Fruit fly (Drosophila melanogaster) whole organism, embryonic: ENCODE data around the gene Prim2.

Experiments
- CG10462 ChIP-seq: fragments of 200-800 bp; sonication (Bioruptor generic); optimal IDR thresholded peaks from 2 replicates; lab custom pipeline; 2016; ENCODE audit warnings: missing biosample characterization, missing genetic modification characterization
- CG12071 ChIP-seq: fragments of 200-800 bp; sonication (Bioruptor generic); optimal IDR thresholded peaks from 3 replicates; lab custom pipeline; 2018; ENCODE audit warnings: missing biosample characterization, mild to moderate bottlenecking, missing genetic modification characterization
- CG12769 ChIP-seq: fragments of 200-800 bp; sonication (Bioruptor generic); optimal IDR thresholded peaks from 2 replicates; lab custom pipeline; 2019; ENCODE audit warnings: missing biosample characterization, mild to moderate bottlenecking, missing genetic modification characterization, moderate library complexity
- CG16813 ChIP-seq: fragments of 200-800 bp; sonication (Bioruptor generic); IDR thresholded peaks from 3 replicates; pipeline ENCODE4 v1.3.6; 2022; ENCODE audit warnings: missing biosample characterization, missing genetic modification characterization; ENCODE audit not compliant: partially characterized antibody
- CG2199 ChIP-seq: fragments of 200-800 bp; sonication (Bioruptor generic); IDR thresholded peaks from 3 replicates; pipeline ENCODE4 v1.3.6; 2022; ENCODE audit warnings: missing biosample characterization, missing genetic modification characterization
- CG3065 ChIP-seq: fragments of 200-800 bp; sonication (Bioruptor generic); optimal IDR thresholded peaks from 2 replicates; lab custom pipeline; 2016; ENCODE audit warnings: missing biosample characterization, missing genetic modification characterization
- CG31224 ChIP-seq: fragments of 200-800 bp; sonication (Bioruptor generic); IDR thresholded peaks from 2 replicates; pipeline ENCODE4 v1.3.6; 2022; ENCODE audit warnings: missing biosample characterization, missing genetic modification characterization
- CG31388 ChIP-seq: fragments of 200-800 bp; sonication (Bioruptor generic); optimal IDR thresholded peaks from 2 replicates; lab custom pipeline; 2016; ENCODE audit warnings: missing biosample characterization, missing genetic modification characterization
- CG33213 ChIP-seq: fragments of 200-800 bp; sonication (Bioruptor generic); optimal IDR thresholded peaks from 3 replicates; lab custom pipeline; 2016; ENCODE audit warnings: missing biosample characterization, missing genetic modification characterization
- CG34376 ChIP-seq: fragments of 200-800 bp; sonication (Bioruptor generic); optimal IDR thresholded peaks from 2 replicates; lab custom pipeline; 2018; ENCODE audit warnings: missing biosample characterization, mild to moderate bottlenecking, missing genetic modification characterization
- CG4707 ChIP-seq: fragments of 200-800 bp; sonication (Bioruptor generic); optimal IDR thresholded peaks from 2 replicates; lab custom pipeline; 2018; ENCODE audit warnings: missing biosample characterization, mild to moderate bottlenecking, missing genetic modification characterization, moderate library complexity
- CG7987 ChIP-seq: fragments of 200-800 bp; sonication (Bioruptor generic); optimal IDR thresholded peaks from 2 replicates; lab custom pipeline; 2018; ENCODE audit warnings: missing biosample characterization, mild to moderate bottlenecking, missing genetic modification characterization, moderate library complexity
- CG9797 ChIP-seq: fragments of 200-800 bp; sonication (Bioruptor generic); optimal IDR thresholded peaks from 3 replicates; lab custom pipeline; 2018; ENCODE audit warnings: missing biosample characterization, mild to moderate bottlenecking, missing genetic modification characterization
- Dek ChIP-seq: fragments of 200-800 bp; sonication (Bioruptor generic); optimal IDR thresholded peaks from 3 replicates; lab custom pipeline; 2019; ENCODE audit warnings: missing biosample characterization, mild to moderate bottlenecking, missing genetic modification characterization, moderate library complexity
- E2f1 ChIP-seq: fragments of 200-800 bp; sonication (Bioruptor generic); IDR thresholded peaks from 2 replicates; pipeline ENCODE4 v1.3.6; 2022; ENCODE audit warnings: missing biosample characterization, missing genetic modification characterization
- Ets65A ChIP-seq: fragments of 200-800 bp; sonication (Bioruptor generic); peaks from one replicate; lab custom pipeline; 2016; ENCODE audit warnings: missing biosample characterization, missing genetic modification characterization
- Fer3 ChIP-seq: fragments of 200-800 bp; sonication (Bioruptor generic); optimal IDR thresholded peaks from 2 replicates; lab custom pipeline; 2018; ENCODE audit warnings: missing biosample characterization, mild to moderate bottlenecking, missing genetic modification characterization, moderate library complexity
- HLH54F ChIP-seq: fragments of 200-800 bp; sonication (Bioruptor generic); optimal IDR thresholded peaks from 3 replicates; lab custom pipeline; 2016; ENCODE audit warnings: missing biosample characterization, missing genetic modification characterization
- Jarid2 ChIP-seq: fragments of 200-800 bp; sonication (Bioruptor generic); optimal IDR thresholded peaks from 3 replicates; lab custom pipeline; 2017; ENCODE audit warnings: mild to moderate bottlenecking, missing biosample characterization, missing genetic modification reagents, missing genetic modification characterization
- Meics ChIP-seq: fragments of 200-800 bp; sonication (Bioruptor generic); optimal IDR thresholded peaks from 2 replicates; lab custom pipeline; 2017; ENCODE audit warnings: missing biosample characterization, mild to moderate bottlenecking, missing genetic modification characterization
- Mes4 ChIP-seq: fragments of 200-800 bp; sonication (Bioruptor generic); optimal IDR thresholded peaks from 2 replicates; lab custom pipeline; 2016; ENCODE audit warnings: missing biosample characterization, missing genetic modification characterization
- NC2α ChIP-seq: fragments of 200-800 bp; sonication (Bioruptor generic); optimal IDR thresholded peaks from 2 replicates; lab custom pipeline; 2016; ENCODE audit warnings: missing biosample characterization, missing genetic modification characterization
- Sin3A ChIP-seq: fragments of >200 bp; optimal IDR thresholded peaks from 2 replicates; lab custom pipeline; 2018
- Sox100B ChIP-seq: fragments of 200-800 bp; sonication (Bioruptor generic); optimal IDR thresholded peaks from 3 replicates; lab custom pipeline; 2018; ENCODE audit warnings: missing biosample characterization, mild to moderate bottlenecking, missing genetic modification characterization
- az2 ChIP-seq: fragments of 200-800 bp; sonication (Bioruptor generic); optimal IDR thresholded peaks from 3 replicates; lab custom pipeline; 2016; ENCODE audit warnings: missing biosample characterization, missing genetic modification characterization
- bbx ChIP-seq: fragments of 200-800 bp; sonication (Bioruptor generic); IDR thresholded peaks from 2 replicates; pipeline ENCODE4 v1.3.6; 2022; ENCODE audit warnings: missing biosample characterization, missing genetic modification characterization; ENCODE audit not compliant: partially characterized antibody
- bsh ChIP-seq, 2 experiments: fragments of 200-800 bp; sonication (Bioruptor generic); optimal IDR thresholded peaks; 2 replicates each; lab custom pipeline; 2017 to 2018; ENCODE audit warnings: mild to moderate bottlenecking in 2 of 2, missing biosample characterization in 2 of 2, missing genetic modification characterization in 2 of 2, moderate library complexity in 1 of 2
- cg ChIP-seq: fragments of 200-800 bp; sonication (Bioruptor generic); optimal IDR thresholded peaks from 3 replicates; lab custom pipeline; 2019; ENCODE audit warnings: missing biosample characterization, mild to moderate bottlenecking, missing genetic modification characterization, moderate library complexity
- dpn ChIP-seq, 2 experiments: fragments of 200-800 bp; sonication (Bioruptor generic); optimal IDR thresholded peaks; 3 replicates each; lab custom pipeline; 2016; ENCODE audit warnings: missing biosample characterization in 2 of 2, missing genetic modification characterization in 2 of 2
- eyg ChIP-seq: fragments of 200-800 bp; sonication (Bioruptor generic); optimal IDR thresholded peaks from 3 replicates; lab custom pipeline; 2016; ENCODE audit warnings: missing biosample characterization, missing genetic modification characterization
- ftz-f1 ChIP-seq: fragments of 200-800 bp; sonication (Bioruptor generic); optimal IDR thresholded peaks from 2 replicates; lab custom pipeline; 2016; ENCODE audit warnings: missing biosample characterization, missing genetic modification characterization
- gcm ChIP-seq: fragments of 200-800 bp; sonication (Bioruptor generic); optimal IDR thresholded peaks from 2 replicates; lab custom pipeline; 2019; ENCODE audit warnings: missing biosample characterization, mild to moderate bottlenecking, missing genetic modification characterization, moderate library complexity
- gsb-n ChIP-seq: fragments of 200-800 bp; sonication (Bioruptor generic); optimal IDR thresholded peaks from 3 replicates; lab custom pipeline; 2018; ENCODE audit warnings: missing biosample characterization, mild to moderate bottlenecking, missing genetic modification characterization
- hkb ChIP-seq, 2 experiments: fragments of 200-800 bp in 1 of 2; fragments of >200 bp in 1 of 2; sonication (Bioruptor generic) in 1 of 2; IDR thresholded peaks in 1 of 2; optimal IDR thresholded peaks in 1 of 2; 2 replicates each; pipeline versions ENCODE4 v1.3.6 to Lab custom; 2017 to 2022; ENCODE audit warnings: missing biosample characterization in 1 of 2, missing genetic modification characterization in 1 of 2
- lbe ChIP-seq: fragments of 200-800 bp; sonication (Bioruptor generic); optimal IDR thresholded peaks from 2 replicates; lab custom pipeline; 2016; ENCODE audit warnings: missing biosample characterization, mild to moderate bottlenecking, missing genetic modification characterization
- luna ChIP-seq: fragments of 200-800 bp; sonication (Bioruptor generic); optimal IDR thresholded peaks from 2 replicates; lab custom pipeline; 2016; ENCODE audit warnings: missing biosample characterization, missing genetic modification characterization
- nmo ChIP-seq: fragments of 200-800 bp; sonication (Bioruptor generic); optimal IDR thresholded peaks from 2 replicates; lab custom pipeline; 2018; ENCODE audit warnings: missing biosample characterization, mild to moderate bottlenecking, missing genetic modification characterization, moderate library complexity
- psq ChIP-seq: fragments of 200-800 bp; sonication (Bioruptor generic); optimal IDR thresholded peaks from 2 replicates; lab custom pipeline; 2017; ENCODE audit warnings: missing biosample characterization, missing genetic modification characterization
- pum ChIP-seq: fragments of 200-800 bp; sonication (Bioruptor generic); optimal IDR thresholded peaks from 2 replicates; lab custom pipeline; 2016; ENCODE audit warnings: missing biosample characterization, missing genetic modification characterization
- ranshi ChIP-seq: fragments of 200-800 bp; sonication (Bioruptor generic); IDR thresholded peaks from 2 replicates; pipeline ENCODE4 v1.3.6; 2022; ENCODE audit warnings: missing biosample characterization, missing genetic modification characterization
- row ChIP-seq: fragments of 200-800 bp; sonication (Bioruptor generic); IDR thresholded peaks from 3 replicates; pipeline ENCODE4 v1.3.6; 2022; ENCODE audit warnings: missing biosample characterization, missing genetic modification characterization
- seq ChIP-seq: fragments of 200-800 bp; sonication (Bioruptor generic); IDR thresholded peaks from 2 replicates; pipeline ENCODE4 v1.3.6; 2022; ENCODE audit warnings: missing biosample characterization, missing genetic modification characterization
- so ChIP-seq: fragments of 200-800 bp; sonication (Bioruptor generic); IDR thresholded peaks from 3 replicates; pipeline ENCODE4 v1.3.6; 2022; ENCODE audit warnings: missing biosample characterization, missing genetic modification characterization
- stc ChIP-seq: fragments of 200-800 bp; sonication (Bioruptor generic); IDR thresholded peaks from 2 replicates; pipeline ENCODE4 v1.3.6; 2022; ENCODE audit warnings: missing biosample characterization, missing genetic modification characterization
- tap ChIP-seq: fragments of 200-800 bp; optimal IDR thresholded peaks from 3 replicates; lab custom pipeline; 2019; ENCODE audit warnings: missing biosample characterization, mild to moderate bottlenecking, missing genetic modification characterization, moderate library complexity
- tgo ChIP-seq: fragments of 200-800 bp; sonication (Bioruptor generic); IDR thresholded peaks from 3 replicates; pipeline ENCODE4 v1.3.6; 2022; ENCODE audit warnings: missing biosample characterization, missing genetic modification characterization
- tx ChIP-seq: fragments of 200-800 bp; sonication (Bioruptor generic); optimal IDR thresholded peaks from 2 replicates; lab custom pipeline; 2016; ENCODE audit warnings: missing biosample characterization, missing genetic modification characterization
- zen2 ChIP-seq: fragments of 200-800 bp; sonication (Bioruptor generic); IDR thresholded peaks from 3 replicates; pipeline ENCODE4 v1.3.6; 2022; ENCODE audit warnings: missing biosample characterization, missing genetic modification characterization; ENCODE audit not compliant: partially characterized antibody

Gene Prim2

dm6 chr3L:20401026-20401912 lies 39.9 kb upstream of the Prim2 start, which contains the start of gene trbl (continued):
- TF ChIP-seq dpn (GFP tag; optimal IDR thresholded peaks at IDR 0.05; lab: Kevin White, UChicago) (no peak), az2 (GFP tag; lab: Kevin White, UChicago) (no peak), CG12769 (tag; lab: Kevin White, UChicago) (peak; percentile 40), CG2199 (peak; percentile 79; the same call in 1 of the 3 replicates), Mes4 (GFP tag; lab: Kevin White, UChicago) (no peak), bsh (GFP tag; optimal IDR thresholded peaks at IDR 0.05; lab: Kevin White, UChicago) (no peak), luna (GFP tag; lab: Kevin White, UChicago) (no peak), tap (tag; lab: Kevin White, UChicago) (peak; percentile 18), pum (GFP tag; lab: Kevin White, UChicago) (no peak), E2f1 (no peak), CG34376 (peak; percentile 68), Meics (GFP tag; lab: Kevin White, UChicago) (peak; percentile 19), CG3065 (no peak), gsb-n (tag; lab: Kevin White, UChicago) (no peak), ranshi (0 out of 2 replicates have a peak, but pooled peaks have one; percentile 7), zen2 (no peak; the same call in 2 of the 3 replicates), nmo (GFP tag; lab: Kevin White, UChicago) (peak; percentile 82), ftz-f1 (GFP tag; lab: Kevin White, UChicago) (peak; percentile 74), row (GFP tag; lab: Robert Waterston, UW) (peak; percentile 9; the same call in 1 of the 3 replicates), CG16813 (GFP tag; lab: Robert Waterston, UW) (peak; percentile 59; the same call in 2 of the 3 replicates), CG33213 (GFP tag; lab: Kevin White, UChicago) (no peak), CG10462 (GFP tag; lab: Kevin White, UChicago) (no peak), HLH54F (no peak), CG9797 (peak; percentile 86), NC2α (GFP tag; lab: Kevin White, UChicago) (no peak), Fer3 (tag; lab: Kevin White, UChicago) (no peak), CG31224 (GFP tag; lab: Robert Waterston, UW) (no peak), CG7987 (no peak), Jarid2 (peak; percentile 80), CG4707 (GFP tag; lab: Kevin White, UChicago) (peak; percentile 26), bbx (GFP tag; lab: Robert Waterston, UW) (peak; percentile 96), so (peak; percentile 33; the same call in 1 of the 3 replicates), gcm (GFP tag; lab: Kevin White, UChicago) (peak; percentile 80), CG12071 (GFP tag; lab: Kevin White, UChicago) (peak; percentile 58), tgo (GFP tag; lab: Robert Waterston, UW) (no peak; the same call in 2 of the 3 replicates), psq (GFP tag; lab: Kevin White, UChicago) (peak; percentile 83), CG31388 (no peak), Dek (tag; lab: Kevin White, UChicago) (no peak), seq (GFP tag; lab: Robert Waterston, UW) (peak; percentile 69; the same call in 1 of the 2 replicates), lbe (GFP tag; lab: Kevin White, UChicago) (peak; percentile 10), tx (GFP tag; lab: Kevin White, UChicago) (no peak), Ets65A (GFP tag; lab: Kevin White, UChicago) (no peak), stc (GFP tag; lab: Robert Waterston, UW) (peak; percentile 37; the same call in 1 of the 2 replicates), cg (GFP tag; lab: Kevin White, UChicago) (peak; percentile 38), hkb (optimal IDR thresholded peaks at IDR 0.05; lab: Kevin White, UChicago) (no peak), hkb (GFP tag; IDR thresholded peaks at IDR 0.05; lab: Robert Waterston, UW) (peak; percentile 77), Sox100B (GFP tag; lab: Kevin White, UChicago) (no peak), eyg (GFP tag; lab: Kevin White, UChicago) (no peak), Sin3A (lab: Kevin White, UChicago) (no peak)
